Fruit fly (Drosophila melanogaster): ENCODE measurements around the gene CG31223.

DNA sequence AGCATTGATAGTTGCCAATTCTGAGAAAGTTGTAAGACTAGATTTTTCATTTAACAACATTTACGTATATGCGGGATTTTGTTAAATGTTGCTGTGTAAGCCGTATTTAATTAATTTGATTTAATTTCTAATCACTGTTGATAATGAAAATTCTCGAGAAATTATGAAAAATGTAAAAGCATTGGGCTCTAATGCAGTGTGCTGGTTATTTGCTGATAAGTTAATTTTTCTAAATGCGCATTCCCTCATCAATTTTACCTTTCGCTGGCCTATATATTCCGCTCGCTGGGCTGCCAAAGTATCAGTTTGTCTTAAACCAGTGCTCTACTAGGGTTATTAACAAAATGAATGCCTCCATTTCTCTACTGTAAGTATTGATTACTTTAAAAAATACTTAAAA, 41.8 kb downstream of the CG31223 start, which contains the start of gene TotC:
- TF ChIP-seq psq (optimal IDR thresholded peaks at IDR 0.05) = no peak
- TF ChIP-seq insv (optimal IDR thresholded peaks at IDR 0.05) = no peak

All from Kc167 (cell line).